Worm (Caenorhabditis elegans): ENCODE results near the gene Y51H7C.8.

DNA sequence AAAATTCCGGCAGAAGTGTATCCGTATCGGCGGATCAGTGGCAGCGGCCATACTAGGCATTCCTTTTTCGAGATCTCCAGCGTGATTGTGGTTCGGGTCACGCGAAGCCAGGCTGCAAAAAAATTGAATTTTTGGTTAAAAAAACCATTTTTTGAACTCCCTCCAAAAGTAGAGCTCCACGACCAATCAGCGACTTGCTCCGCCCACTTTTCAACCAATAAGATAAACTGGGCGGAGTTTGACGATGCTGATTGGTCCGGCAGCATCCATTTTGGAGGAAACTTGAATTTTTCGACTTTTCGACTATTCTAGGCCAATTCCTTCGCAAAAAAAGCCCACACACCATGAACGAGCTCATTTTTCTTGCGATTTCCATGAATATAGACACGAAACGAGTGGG, 27.1 kb upstream of the Y51H7C.8 start:
- TF ChIP-seq ets-4 (tag; optimal IDR thresholded peaks at IDR 0.05) (no peak), rnt-1 (tag; optimal IDR thresholded peaks at IDR 0.05) (no peak), ztf-16 (tag; optimal IDR thresholded peaks at IDR 0.05) (no peak), ceh-18 (tag; optimal IDR thresholded peaks at IDR 0.05) (no peak), tbx-7 (tag; optimal IDR thresholded peaks at IDR 0.05) (no peak)
